Worm (Caenorhabditis elegans) whole organism, L4 larva: ENCODE data around the gene D1025.10.
A peak's percentile ranks its signal among the peaks of the same experiment; 100 is the strongest.

ENCODE experiments used
- F49E8.2 ChIP-seq: sonication (generic microtip); optimal IDR thresholded peaks from 2 replicates; lab custom pipeline; 2016; ENCODE audit warnings: missing compliant biosample characterization, mild to moderate bottlenecking, missing genetic modification characterization, borderline replicate concordance
- R02D3.7 ChIP-seq: fragments of 150-350 bp; sonication (generic microtip); optimal IDR thresholded peaks from 3 replicates; lab custom pipeline; 2014; ENCODE audit warnings: missing biosample characterization, missing genetic modification characterization
- Y5F2A.4 ChIP-seq: fragments of 200-800 bp; sonication (Bioruptor generic); optimal IDR thresholded peaks from 2 replicates; lab custom pipeline; 2018; ENCODE audit warnings: mild to moderate bottlenecking, missing genetic modification characterization, missing compliant biosample characterization
- Y75B8A.6 ChIP-seq: fragments of 200-800 bp; sonication (Bioruptor generic); IDR thresholded peaks from 2 replicates; pipeline ENCODE4 v1.3.6; 2022; ENCODE audit warnings: missing genetic modification reagents, missing genetic modification characterization, missing compliant biosample characterization
- ZK337.2 ChIP-seq: fragments of 200-800 bp; sonication (Bioruptor generic); IDR thresholded peaks from 2 replicates; pipeline ENCODE4 v1.3.6; 2022; ENCODE audit warnings: missing genetic modification reagents, missing genetic modification characterization, missing compliant biosample characterization
- aha-1 ChIP-seq: fragments of 150-350 bp; peaks from one replicate; lab custom pipeline; 2014; ENCODE audit warnings: missing biosample characterization, missing genetic modification characterization
- aly-2 ChIP-seq: sonication (generic microtip); optimal IDR thresholded peaks from 2 replicates; lab custom pipeline; 2018; ENCODE audit warnings: missing biosample characterization, missing genetic modification characterization
- ceh-28 ChIP-seq: fragments of 150-350 bp; optimal IDR thresholded peaks from 2 replicates; lab custom pipeline; 2014; ENCODE audit warnings: missing biosample characterization, missing genetic modification reagents, missing genetic modification characterization
- ceh-32 ChIP-seq: sonication (generic microtip); optimal IDR thresholded peaks from 2 replicates; lab custom pipeline; 2016; ENCODE audit warnings: mild to moderate bottlenecking, missing genetic modification characterization, missing compliant biosample characterization; ENCODE audit not compliant: poor library complexity
- ceh-44 ChIP-seq: fragments of 200-800 bp; sonication (Bioruptor generic); IDR thresholded peaks from 2 replicates; pipeline ENCODE4 v1.3.6; 2022; ENCODE audit warnings: missing genetic modification reagents, missing genetic modification characterization, missing compliant biosample characterization
- ceh-82 ChIP-seq: sonication (generic microtip); optimal IDR thresholded peaks from 2 replicates; lab custom pipeline; 2017; ENCODE audit warnings: missing biosample characterization, missing genetic modification characterization
- cey-2 ChIP-seq: sonication (generic microtip); optimal IDR thresholded peaks from 3 replicates; lab custom pipeline; 2017; ENCODE audit warnings: missing genetic modification characterization, mild to moderate bottlenecking, missing compliant biosample characterization, antibody characterized with exemption, borderline replicate concordance; ENCODE audit not compliant: insufficient read depth
- daf-16 ChIP-seq, 3 experiments: sonication (generic microtip); optimal IDR thresholded peaks; 2 replicates each; lab custom pipeline; 2016 to 2017; ENCODE audit warnings: missing genetic modification characterization in 3 of 3, missing genetic modification reagents in 3 of 3, mild to moderate bottlenecking in 2 of 3, missing compliant biosample characterization in 2 of 3, missing biosample characterization in 1 of 3, moderate library complexity in 1 of 3
- daf-8 ChIP-seq: fragments of 200-800 bp; sonication (Bioruptor generic); IDR thresholded peaks from 2 replicates; pipeline ENCODE4 v1.3.6; 2022; ENCODE audit warnings: missing genetic modification characterization, missing compliant biosample characterization
- dmd-6 ChIP-seq: fragments of 200-800 bp; sonication (Bioruptor generic); IDR thresholded peaks from 2 replicates; pipeline ENCODE4 v1.3.6; 2022; ENCODE audit warnings: missing genetic modification reagents, missing genetic modification characterization, missing compliant biosample characterization
- duxl-1 ChIP-seq: sonication (generic microtip); optimal IDR thresholded peaks from 2 replicates; lab custom pipeline; 2016; ENCODE audit warnings: mild to moderate bottlenecking, missing genetic modification characterization, moderate library complexity, missing compliant biosample characterization; ENCODE audit not compliant: poor library complexity
- egl-27 ChIP-seq: sonication (generic microtip); optimal IDR thresholded peaks from 3 replicates; lab custom pipeline; 2017; ENCODE audit warnings: missing biosample characterization, missing genetic modification reagents, missing genetic modification characterization
- fos-1 ChIP-seq: fragments of 150-350 bp; optimal IDR thresholded peaks from 2 replicates; lab custom pipeline; 2014; ENCODE audit warnings: missing biosample characterization, missing genetic modification characterization
- hlh-11 ChIP-seq: fragments of 200-800 bp; sonication (Bioruptor generic); optimal IDR thresholded peaks from 2 replicates; lab custom pipeline; 2018; ENCODE audit warnings: mild to moderate bottlenecking, missing genetic modification characterization, missing compliant biosample characterization
- hlh-30 ChIP-seq: sonication (generic microtip); optimal IDR thresholded peaks from 2 replicates; lab custom pipeline; 2017; ENCODE audit warnings: antibody characterized with exemption, mild to moderate bottlenecking, missing genetic modification characterization, missing compliant biosample characterization; ENCODE audit not compliant: insufficient read depth
- jun-1 ChIP-seq: fragments of 150-350 bp; optimal IDR thresholded peaks from 2 replicates; lab custom pipeline; 2014; ENCODE audit warnings: missing biosample characterization, missing genetic modification reagents, missing genetic modification characterization
- lir-3 ChIP-seq: sonication (generic microtip); optimal IDR thresholded peaks from 2 replicates; lab custom pipeline; 2016; ENCODE audit warnings: mild to moderate bottlenecking, missing genetic modification characterization, missing compliant biosample characterization
- madf-9 ChIP-seq: fragments of 200-800 bp; sonication (Bioruptor generic); conservative IDR thresholded peaks from 2 replicates; pipeline ENCODE4 v1.3.6; 2022; ENCODE audit warnings: missing genetic modification reagents, missing genetic modification characterization, missing compliant biosample characterization
- mdt-29 ChIP-seq: fragments of 200-800 bp; sonication (Bioruptor generic); IDR thresholded peaks from 2 replicates; pipeline ENCODE4 v1.3.6; 2022; ENCODE audit warnings: missing genetic modification reagents, missing genetic modification characterization, missing compliant biosample characterization
- mep-1 ChIP-seq: fragments of 150-350 bp; sonication (generic microtip); optimal IDR thresholded peaks from 3 replicates; lab custom pipeline; 2014; ENCODE audit warnings: missing biosample characterization, missing genetic modification characterization
- nhr-102 ChIP-seq: sonication (generic microtip); optimal IDR thresholded peaks from 2 replicates; lab custom pipeline; 2016; ENCODE audit warnings: mild to moderate bottlenecking, missing genetic modification characterization, moderate library complexity, missing compliant biosample characterization
- nhr-11 ChIP-seq: fragments of 150-350 bp; optimal IDR thresholded peaks from 2 replicates; lab custom pipeline; 2014; ENCODE audit warnings: missing biosample characterization, missing genetic modification characterization
- nhr-111 ChIP-seq: fragments of 200-800 bp; sonication (Bioruptor generic); optimal IDR thresholded peaks from 2 replicates; lab custom pipeline; 2018; ENCODE audit warnings: mild to moderate bottlenecking, missing genetic modification characterization, missing compliant biosample characterization
- nhr-28 ChIP-seq: fragments of 150-350 bp; optimal IDR thresholded peaks from 2 replicates; lab custom pipeline; 2014; ENCODE audit warnings: missing biosample characterization, missing genetic modification characterization
- nhr-41 ChIP-seq: fragments of 200-800 bp; sonication (Bioruptor generic); IDR thresholded peaks from 2 replicates; pipeline ENCODE4 v1.3.6; 2022; ENCODE audit warnings: missing genetic modification reagents, missing genetic modification characterization, missing compliant biosample characterization
- rbr-2 ChIP-seq: sonication (generic microtip); optimal IDR thresholded peaks from 2 replicates; lab custom pipeline; 2016; ENCODE audit warnings: missing genotype, missing genetic modification characterization, missing compliant biosample characterization
- saeg-2 ChIP-seq: fragments of 200-800 bp; sonication (Bioruptor generic); IDR thresholded peaks from 2 replicates; pipeline ENCODE4 v1.3.6; 2022; ENCODE audit warnings: missing genetic modification reagents, missing genetic modification characterization, missing compliant biosample characterization
- set-16 ChIP-seq: fragments of 200-800 bp; sonication (Bioruptor generic); IDR thresholded peaks from 2 replicates; pipeline ENCODE4 v1.3.6; 2022; ENCODE audit warnings: missing genetic modification reagents, missing genetic modification characterization, missing compliant biosample characterization
- snpc-1.2 ChIP-seq: fragments of 200-800 bp; sonication (Bioruptor generic); IDR thresholded peaks from 2 replicates; pipeline ENCODE4 v1.3.6; 2022; ENCODE audit warnings: missing genetic modification reagents, missing genetic modification characterization, missing compliant biosample characterization
- snpc-4 ChIP-seq: fragments of 150-350 bp; optimal IDR thresholded peaks from 2 replicates; lab custom pipeline; 2014; ENCODE audit warnings: missing biosample characterization, missing genetic modification characterization
- spr-3 ChIP-seq: fragments of 200-800 bp; sonication (Bioruptor generic); optimal IDR thresholded peaks from 2 replicates; lab custom pipeline; 2018; ENCODE audit warnings: mild to moderate bottlenecking, missing genetic modification characterization, missing compliant biosample characterization
- unc-130 ChIP-seq: sonication (generic microtip); optimal IDR thresholded peaks from 2 replicates; lab custom pipeline; 2016; ENCODE audit warnings: missing genetic modification reagents, missing genetic modification characterization, missing compliant biosample characterization
- unc-62 ChIP-seq, 3 experiments: fragments of 150-350 bp in 1 of 3; sonication (generic microtip); optimal IDR thresholded peaks in 2 of 3; peaks in 1 of 3; 1 replicate in 1 of 3; 2 replicates in 2 of 3; lab custom pipeline; 2014 to 2017; ENCODE audit warnings: missing biosample characterization in 3 of 3, missing genetic modification characterization in 3 of 3, missing genetic modification reagents in 3 of 3, missing genotype in 1 of 3
- vab-7 ChIP-seq: fragments of 200-800 bp; sonication (Bioruptor generic); IDR thresholded peaks from 2 replicates; pipeline ENCODE4 v1.3.6; 2022; ENCODE audit warnings: missing genetic modification reagents, missing genetic modification characterization, missing compliant biosample characterization
- zfp-3 ChIP-seq: fragments of 200-800 bp; sonication (Bioruptor generic); conservative IDR thresholded peaks from 2 replicates; pipeline ENCODE4 v1.3.6; 2022; ENCODE audit warnings: missing genetic modification reagents, missing genetic modification characterization, missing compliant biosample characterization
- zip-11 ChIP-seq: fragments of 200-800 bp; sonication (Bioruptor generic); IDR thresholded peaks from 2 replicates; pipeline ENCODE4 v1.3.6; 2022; ENCODE audit warnings: missing genetic modification characterization, missing compliant biosample characterization
- ztf-7 ChIP-seq: fragments of 150-350 bp; optimal IDR thresholded peaks from 2 replicates; lab custom pipeline; 2014; ENCODE audit warnings: missing biosample characterization, missing genetic modification characterization

D1025.10 gene

ce11 chrX:14484827-14485226, 31.8 kb upstream of the D1025.10 start, which contains the start of gene M163.8:
Gene M163.8 (plus strand): TSS chrX:14485127.
- TF ChIP-seq snpc-4: no peak
- no peak for TF ChIP-seq aly-2 (tag; lab: Kevin White, UChicago)
- no peak for TF ChIP-seq nhr-28 (tag; lab: Kevin White, UChicago)
- TF ChIP-seq ceh-28: no peak
- TF ChIP-seq set-16: no peak
- no peak for TF ChIP-seq zfp-3 (GFP tag; lab: Robert Waterston, UW)
- TF ChIP-seq ceh-82 (tag; lab: Kevin White, UChicago): no peak
- no peak for TF ChIP-seq ceh-44
- TF ChIP-seq spr-3 (GFP tag; lab: Kevin White, UChicago): no peak
- TF ChIP-seq snpc-1.2 (GFP tag; lab: Robert Waterston, UW): no peak
- no peak for TF ChIP-seq duxl-1
- no peak for TF ChIP-seq vab-7 (GFP tag; lab: Robert Waterston, UW)
- TF ChIP-seq Y75B8A.6 (GFP tag; lab: Robert Waterston, UW): no peak
- TF ChIP-seq mep-1 (tag; lab: Kevin White, UChicago): no peak
- TF ChIP-seq Y5F2A.4: no peak

ce11 chrX:14486503-14486902, 30.2 kb upstream of the D1025.10 start:
- TF ChIP-seq aha-1 (tag; lab: Kevin White, UChicago) (no peak), unc-62 (GFP tag; optimal IDR thresholded peaks at IDR 0.05 in 1 of 2; lab: Kevin White, UChicago) (peak in 1 of 2 experiments; percentile 7), unc-62 (tag; optimal IDR thresholded peaks at IDR 0.05; lab: Kevin White, UChicago) (no peak)
- TF ChIP-seq, all 104 proteins: peak for 1

- TF ChIP-seq aha-1 (tag; lab: Kevin White, UChicago) (peak; percentile 7), ceh-82 (tag; lab: Kevin White, UChicago) (no peak)
These were observed 29.3 kb upstream of the D1025.10 start for ce11 chrX:14487333-14487732.

ce11 chrX:14487832-14488231, 28.8 kb upstream of the D1025.10 start:
- TF ChIP-seq F49E8.2 (tag; lab: Kevin White, UChicago) (no peak), zip-11 (GFP tag; lab: Robert Waterston, UW) (no peak), ZK337.2 (GFP tag; lab: Robert Waterston, UW) (no peak), fos-1 (tag; lab: Kevin White, UChicago) (no peak), nhr-11 (no peak), unc-62 (GFP tag; optimal IDR thresholded peaks at IDR 0.05 in 1 of 2; lab: Kevin White, UChicago) (peak in 1 of 2 experiments; percentile 71), unc-62 (tag; optimal IDR thresholded peaks at IDR 0.05; lab: Kevin White, UChicago) (no peak), nhr-41 (no peak), aha-1 (tag; lab: Kevin White, UChicago) (no peak), nhr-111 (GFP tag; lab: Kevin White, UChicago) (no peak), daf-16 (GFP tag; optimal IDR thresholded peaks at IDR 0.05; lab: Kevin White, UChicago) (no peak), daf-16 (tag; optimal IDR thresholded peaks at IDR 0.05; lab: Kevin White, UChicago) (peak; percentile 12)

ce11 chrX:14489945-14490344, 26.7 kb upstream of the D1025.10 start, which contains the start of gene his-24:
Gene his-24 (plus strand): TSS chrX:14490094.
- TF ChIP-seq cey-2 (tag; lab: Kevin White, UChicago): no peak
- peak; percentile 71 for TF ChIP-seq hlh-30 (tag; lab: Kevin White, UChicago)
- no peak for TF ChIP-seq zfp-3 (GFP tag; lab: Robert Waterston, UW)
- peak; percentile 99 for TF ChIP-seq aha-1 (tag; lab: Kevin White, UChicago)
- no peak for TF ChIP-seq daf-8
- peak; percentile 61 for TF ChIP-seq dmd-6
- no peak for TF ChIP-seq ceh-32
- TF ChIP-seq lir-3 (tag; lab: Kevin White, UChicago): no peak
- TF ChIP-seq madf-9 (GFP tag; lab: Robert Waterston, UW): 0 out of 2 replicates have a peak, but pooled peaks have one; percentile 34
- peak; percentile 45 for TF ChIP-seq nhr-102 (tag; lab: Kevin White, UChicago)
- no peak for TF ChIP-seq jun-1 (tag; lab: Kevin White, UChicago)
- no peak for TF ChIP-seq Y75B8A.6 (GFP tag; lab: Robert Waterston, UW)
- peak; percentile 59 for TF ChIP-seq rbr-2 (tag; lab: Kevin White, UChicago)
- no peak for TF ChIP-seq egl-27 (tag; lab: Kevin White, UChicago)
- no peak for TF ChIP-seq unc-130
- TF ChIP-seq ztf-7 (tag; lab: Kevin White, UChicago): peak; percentile 20
- TF ChIP-seq R02D3.7 (tag; lab: Kevin White, UChicago): no peak
- peak; percentile 70 for TF ChIP-seq hlh-11 (tag; lab: Kevin White, UChicago)
- no peak for TF ChIP-seq mdt-29 (GFP tag; lab: Robert Waterston, UW)
- no peak for TF ChIP-seq saeg-2 (GFP tag; lab: Robert Waterston, UW)
